Fruit fly (Drosophila melanogaster) whole organism, embryonic: Measurements from ENCODE around the gene Atu.

Experiments
- B-H2 ChIP-seq: fragments of 200-800 bp; sonication (Bioruptor generic); optimal IDR thresholded peaks from 2 replicates; lab custom pipeline; 2018; ENCODE audit warnings: missing biosample characterization, mild to moderate bottlenecking, missing genetic modification characterization
- Bdp1 ChIP-seq: fragments of 200-800 bp; sonication (Bioruptor generic); optimal IDR thresholded peaks from 3 replicates; lab custom pipeline; 2016; ENCODE audit warnings: missing biosample characterization, missing genetic modification characterization
- Bteb2 ChIP-seq: fragments of 200-800 bp; sonication (Bioruptor generic); optimal IDR thresholded peaks from 2 replicates; lab custom pipeline; 2016; ENCODE audit warnings: missing biosample characterization, missing genetic modification characterization
- CG10462 ChIP-seq: fragments of 200-800 bp; sonication (Bioruptor generic); optimal IDR thresholded peaks from 2 replicates; lab custom pipeline; 2016; ENCODE audit warnings: missing biosample characterization, missing genetic modification characterization
- CG11247 ChIP-seq: fragments of 200-800 bp; sonication (Bioruptor generic); IDR thresholded peaks from 2 replicates; pipeline ENCODE4 v1.3.6; 2022; ENCODE audit warnings: missing biosample characterization, missing genetic modification characterization
- CG12071 ChIP-seq: fragments of 200-800 bp; sonication (Bioruptor generic); optimal IDR thresholded peaks from 3 replicates; lab custom pipeline; 2018; ENCODE audit warnings: missing biosample characterization, mild to moderate bottlenecking, missing genetic modification characterization
- CG12299 ChIP-seq: fragments of 200-800 bp; sonication (Bioruptor generic); optimal IDR thresholded peaks from 2 replicates; lab custom pipeline; 2018; ENCODE audit warnings: missing biosample characterization, mild to moderate bottlenecking, missing genetic modification characterization
- CG12942 ChIP-seq: fragments of 200-800 bp; sonication (Bioruptor generic); optimal IDR thresholded peaks from 3 replicates; lab custom pipeline; 2016; ENCODE audit warnings: missing biosample characterization, missing genetic modification characterization
- CG13624 ChIP-seq: fragments of 200-800 bp; sonication (Bioruptor generic); optimal IDR thresholded peaks from 2 replicates; lab custom pipeline; 2016; ENCODE audit warnings: missing biosample characterization, missing genetic modification characterization
- CG14860 ChIP-seq: fragments of 200-800 bp; sonication (Bioruptor generic); IDR thresholded peaks from 3 replicates; pipeline ENCODE4 v1.3.6; 2022; ENCODE audit warnings: missing biosample characterization, missing genetic modification characterization; ENCODE audit not compliant: partially characterized antibody
- CG1529 ChIP-seq: fragments of 200-800 bp; sonication (Bioruptor generic); optimal IDR thresholded peaks from 3 replicates; lab custom pipeline; 2018; ENCODE audit warnings: missing biosample characterization, missing genetic modification characterization
- CG15479 ChIP-seq: fragments of 200-800 bp; sonication (Bioruptor generic); optimal IDR thresholded peaks from 3 replicates; lab custom pipeline; 2019; ENCODE audit warnings: missing biosample characterization, mild to moderate bottlenecking, missing genetic modification characterization, moderate library complexity
- CG15601 ChIP-seq: fragments of 200-800 bp; sonication (Bioruptor generic); optimal IDR thresholded peaks from 3 replicates; lab custom pipeline; 2019; ENCODE audit warnings: missing biosample characterization, mild to moderate bottlenecking, missing genetic modification characterization, moderate library complexity
- CG17912 ChIP-seq: fragments of 200-800 bp; sonication (Bioruptor generic); optimal IDR thresholded peaks from 2 replicates; lab custom pipeline; 2018; ENCODE audit warnings: missing biosample characterization, mild to moderate bottlenecking, missing genetic modification characterization
- CG18011 ChIP-seq: fragments of 200-800 bp; sonication (Bioruptor generic); optimal IDR thresholded peaks from 2 replicates; lab custom pipeline; 2017; ENCODE audit warnings: missing biosample characterization, missing genetic modification characterization, mild to moderate bottlenecking, moderate library complexity, missing genotype
- CG1832 ChIP-seq: fragments of 200-800 bp; sonication (Bioruptor generic); optimal IDR thresholded peaks from 2 replicates; lab custom pipeline; 2017; ENCODE audit warnings: missing biosample characterization, mild to moderate bottlenecking, missing genetic modification characterization, inconsistent platforms
- CG2116 ChIP-seq: fragments of 200-800 bp; sonication (Bioruptor generic); optimal IDR thresholded peaks from 3 replicates; lab custom pipeline; 2018; ENCODE audit warnings: missing biosample characterization, mild to moderate bottlenecking, missing genetic modification characterization
- CG42726 ChIP-seq: fragments of 200-800 bp; sonication (Bioruptor generic); IDR thresholded peaks from 2 replicates; pipeline ENCODE4 v1.3.6; 2022; ENCODE audit warnings: missing biosample characterization, missing genetic modification characterization; ENCODE audit not compliant: partially characterized antibody
- CG4328 ChIP-seq: fragments of 200-800 bp; sonication (Bioruptor generic); optimal IDR thresholded peaks from 3 replicates; lab custom pipeline; 2017; ENCODE audit warnings: missing biosample characterization, missing genetic modification reagents, missing genetic modification characterization
- CG4730 ChIP-seq: fragments of 200-800 bp; sonication (Bioruptor generic); IDR thresholded peaks from 2 replicates; pipeline ENCODE4 v1.3.6; 2022; ENCODE audit warnings: missing biosample characterization, missing genetic modification characterization
- CG4820 ChIP-seq: fragments of 200-800 bp; sonication (Bioruptor generic); optimal IDR thresholded peaks from 3 replicates; lab custom pipeline; 2016; ENCODE audit warnings: missing biosample characterization, missing genetic modification characterization
- CG8924 ChIP-seq: fragments of 200-800 bp; optimal IDR thresholded peaks from 3 replicates; lab custom pipeline; 2019; ENCODE audit warnings: missing biosample characterization, mild to moderate bottlenecking, missing genetic modification characterization, moderate library complexity
- CG9727 ChIP-seq: fragments of 200-800 bp; sonication (Bioruptor generic); optimal IDR thresholded peaks from 3 replicates; lab custom pipeline; 2017; ENCODE audit warnings: missing biosample characterization, mild to moderate bottlenecking, missing genetic modification characterization
- Camta ChIP-seq: fragments of 200-800 bp; sonication (Bioruptor generic); optimal IDR thresholded peaks from 2 replicates; lab custom pipeline; 2016; ENCODE audit warnings: missing biosample characterization, missing genetic modification characterization
- CkIIα-i1 ChIP-seq: fragments of 200-800 bp; sonication (Bioruptor generic); IDR thresholded peaks from 2 replicates; pipeline ENCODE4 v1.3.6; 2022; ENCODE audit warnings: missing biosample characterization, missing genetic modification characterization
- Deaf1 ChIP-seq: fragments of 200-800 bp; optimal IDR thresholded peaks from 3 replicates; lab custom pipeline; 2019; ENCODE audit warnings: missing biosample characterization, mild to moderate bottlenecking, missing genetic modification characterization, moderate library complexity
- ERR ChIP-seq: fragments of 200-800 bp; sonication (Bioruptor generic); optimal IDR thresholded peaks from 2 replicates; lab custom pipeline; 2016; ENCODE audit warnings: missing biosample characterization, missing genetic modification characterization
- Hr3 ChIP-seq: fragments of 200-800 bp; sonication (Bioruptor generic); optimal IDR thresholded peaks from 3 replicates; lab custom pipeline; 2016; ENCODE audit warnings: missing biosample characterization, missing genetic modification characterization
- Hsf ChIP-seq: fragments of 200-800 bp; sonication (Bioruptor generic); optimal IDR thresholded peaks from 3 replicates; lab custom pipeline; 2016; ENCODE audit warnings: missing biosample characterization, missing genetic modification characterization
- Mad ChIP-seq: fragments of 200-800 bp; sonication (Bioruptor generic); optimal IDR thresholded peaks from 2 replicates; lab custom pipeline; 2016; ENCODE audit warnings: missing biosample characterization, missing genetic modification characterization
- Nf-YB ChIP-seq: fragments of 200-800 bp; sonication (Bioruptor generic); optimal IDR thresholded peaks from 3 replicates; lab custom pipeline; 2019; ENCODE audit warnings: missing biosample characterization, mild to moderate bottlenecking, missing genetic modification characterization, moderate library complexity
- NfI ChIP-seq: fragments of 200-800 bp; sonication (Bioruptor generic); optimal IDR thresholded peaks from 3 replicates; lab custom pipeline; 2018; ENCODE audit warnings: missing biosample characterization, mild to moderate bottlenecking, missing genetic modification characterization, moderate library complexity
- PHDP ChIP-seq: fragments of 200-800 bp; sonication (Bioruptor generic); optimal IDR thresholded peaks from 3 replicates; lab custom pipeline; 2018; ENCODE audit warnings: missing biosample characterization, mild to moderate bottlenecking, missing genetic modification characterization, moderate library complexity
- Sox100B ChIP-seq: fragments of 200-800 bp; sonication (Bioruptor generic); optimal IDR thresholded peaks from 3 replicates; lab custom pipeline; 2018; ENCODE audit warnings: missing biosample characterization, mild to moderate bottlenecking, missing genetic modification characterization
- Spps ChIP-seq: fragments of 200-800 bp; sonication (Bioruptor generic); optimal IDR thresholded peaks from 2 replicates; lab custom pipeline; 2018; ENCODE audit warnings: missing biosample characterization, mild to moderate bottlenecking, missing genetic modification characterization
- Vsx1 ChIP-seq: fragments of 200-800 bp; sonication (Bioruptor generic); optimal IDR thresholded peaks from 2 replicates; lab custom pipeline; 2017; ENCODE audit warnings: missing biosample characterization, mild to moderate bottlenecking, missing genetic modification characterization, missing genetic modification reagents
- abd-A ChIP-seq: fragments of 200-800 bp; sonication (Bioruptor generic); optimal IDR thresholded peaks from 3 replicates; lab custom pipeline; 2019; ENCODE audit warnings: missing biosample characterization, mild to moderate bottlenecking, missing genetic modification characterization, moderate library complexity
- cato ChIP-seq: fragments of 200-800 bp; sonication (Bioruptor generic); optimal IDR thresholded peaks from 2 replicates; lab custom pipeline; 2016; ENCODE audit warnings: missing biosample characterization, missing genetic modification characterization, borderline replicate concordance
- crp ChIP-seq, 2 experiments: fragments of 200-800 bp; sonication (Bioruptor generic); optimal IDR thresholded peaks; 2 replicates in 1 of 2; 3 replicates in 1 of 2; lab custom pipeline; 2017; ENCODE audit warnings: missing biosample characterization in 2 of 2, missing genetic modification characterization in 2 of 2, mild to moderate bottlenecking in 1 of 2, moderate library complexity in 1 of 2
- fu2 ChIP-seq: fragments of 200-800 bp; sonication (Bioruptor generic); optimal IDR thresholded peaks from 2 replicates; lab custom pipeline; 2016; ENCODE audit warnings: missing biosample characterization, missing genetic modification characterization
- grn ChIP-seq: fragments of 200-800 bp; sonication (Bioruptor generic); optimal IDR thresholded peaks from 3 replicates; lab custom pipeline; 2017; ENCODE audit warnings: missing biosample characterization, missing genetic modification characterization
- hth ChIP-seq: fragments of >200 bp; optimal IDR thresholded peaks from 2 replicates; lab custom pipeline; 2017; ENCODE audit warnings: inconsistent platforms
- ind ChIP-seq: fragments of 200-800 bp; sonication (Bioruptor generic); optimal IDR thresholded peaks from 3 replicates; lab custom pipeline; 2016; ENCODE audit warnings: missing biosample characterization, missing genetic modification characterization
- kah ChIP-seq: fragments of 200-800 bp; sonication (Bioruptor generic); optimal IDR thresholded peaks from 2 replicates; lab custom pipeline; 2018; ENCODE audit warnings: missing biosample characterization, mild to moderate bottlenecking, missing genetic modification characterization
- nom ChIP-seq: fragments of 200-800 bp; sonication (Bioruptor generic); optimal IDR thresholded peaks from 2 replicates; lab custom pipeline; 2017; ENCODE audit warnings: missing biosample characterization, missing genetic modification characterization, mild to moderate bottlenecking, moderate library complexity, missing genetic modification reagents
- peb ChIP-seq: fragments of 200-800 bp; sonication (Bioruptor generic); IDR thresholded peaks from 2 replicates; pipeline ENCODE4 v1.3.6; 2022; ENCODE audit warnings: missing biosample characterization, missing genetic modification characterization
- pfk ChIP-seq: fragments of 200-800 bp; sonication (Bioruptor generic); optimal IDR thresholded peaks from 2 replicates; lab custom pipeline; 2018; ENCODE audit warnings: missing biosample characterization, mild to moderate bottlenecking, missing genetic modification characterization, moderate library complexity
- pum ChIP-seq: fragments of 200-800 bp; sonication (Bioruptor generic); optimal IDR thresholded peaks from 2 replicates; lab custom pipeline; 2016; ENCODE audit warnings: missing biosample characterization, missing genetic modification characterization
- vvl ChIP-seq: fragments of 200-800 bp; sonication (Bioruptor generic); IDR thresholded peaks from 2 replicates; pipeline ENCODE4 v1.3.6; 2022; ENCODE audit warnings: missing biosample characterization, missing genetic modification characterization
- zf30C ChIP-seq: fragments of 200-800 bp; sonication (Bioruptor generic); optimal IDR thresholded peaks from 3 replicates; lab custom pipeline; 2018; ENCODE audit warnings: missing biosample characterization, mild to moderate bottlenecking, missing genetic modification characterization

The Atu gene

dm6 chr3R:5622985-5623630 is 9.9 kb downstream of the Atu start (continued):
- peak; percentile 79 for TF ChIP-seq CG1529 (GFP tag; lab: Kevin White, UChicago)
- peak; percentile 86 for TF ChIP-seq CG12071 (GFP tag; lab: Kevin White, UChicago)
- peak; percentile 76 for TF ChIP-seq PHDP
- TF ChIP-seq CG8924 (tag; lab: Kevin White, UChicago): peak; percentile 89
- TF ChIP-seq Nf-YB (GFP tag; lab: Kevin White, UChicago): peak; percentile 63
- peak; percentile 64 for TF ChIP-seq Mad
- peak; percentile 72 for TF ChIP-seq Spps
- peak; percentile 81 for TF ChIP-seq CG12942 (GFP tag; lab: Kevin White, UChicago)
- TF ChIP-seq CkIIα-i1 (GFP tag; lab: Robert Waterston, UW): no peak
- peak; percentile 59 for TF ChIP-seq NfI (GFP tag; lab: Kevin White, UChicago)
- TF ChIP-seq ERR (GFP tag; lab: Kevin White, UChicago): peak; percentile 68
- TF ChIP-seq Vsx1 (GFP tag; lab: Kevin White, UChicago): peak; percentile 88
- peak; percentile 73 for TF ChIP-seq Hsf
- peak; percentile 54 for TF ChIP-seq cato (GFP tag; lab: Kevin White, UChicago)
- no peak for TF ChIP-seq CG11247 (GFP tag; lab: Robert Waterston, UW)
- TF ChIP-seq peb (GFP tag; lab: Robert Waterston, UW): no peak
- TF ChIP-seq Bdp1 (GFP tag; lab: Kevin White, UChicago): peak; percentile 65
- peak; percentile 64 to 88 for TF ChIP-seq crp (GFP tag; optimal IDR thresholded peaks at IDR 0.05; lab: Kevin White, UChicago)
- TF ChIP-seq CG17912 (GFP tag; lab: Kevin White, UChicago): peak; percentile 83
- TF ChIP-seq CG15601 (tag; lab: Kevin White, UChicago): peak; percentile 87
- peak; percentile 64 for TF ChIP-seq CG10462 (GFP tag; lab: Kevin White, UChicago)
- TF ChIP-seq CG15479 (GFP tag; lab: Kevin White, UChicago): peak; percentile 66
- peak; percentile 37 for TF ChIP-seq Deaf1
- no peak for TF ChIP-seq ind (GFP tag; lab: Kevin White, UChicago)
- TF ChIP-seq Hr3 (GFP tag; lab: Kevin White, UChicago): peak; percentile 10
- TF ChIP-seq grn: peak; percentile 70
- TF ChIP-seq B-H2 (GFP tag; lab: Kevin White, UChicago): peak; percentile 85
- no peak for TF ChIP-seq CG14860 (GFP tag; lab: Robert Waterston, UW)
- peak; percentile 28 for TF ChIP-seq pum
- peak; percentile 42 for TF ChIP-seq fu2 (GFP tag; lab: Kevin White, UChicago)
- peak; percentile 81 for TF ChIP-seq Sox100B (GFP tag; lab: Kevin White, UChicago)
- TF ChIP-seq abd-A: peak; percentile 95
- peak; percentile 89 for TF ChIP-seq CG4328 (GFP tag; lab: Kevin White, UChicago)
- peak; percentile 32 for TF ChIP-seq CG18011 (GFP tag; lab: Kevin White, UChicago)
- TF ChIP-seq CG13624 (GFP tag; lab: Kevin White, UChicago): peak; percentile 28
- TF ChIP-seq CG4730 (GFP tag; lab: Robert Waterston, UW): no peak
- TF ChIP-seq vvl (GFP tag; lab: Robert Waterston, UW): no peak
- TF ChIP-seq CG1832 (GFP tag; lab: Kevin White, UChicago): no peak
- peak; percentile 86 for TF ChIP-seq pfk (GFP tag; lab: Kevin White, UChicago)
- peak; percentile 54 for TF ChIP-seq Bteb2 (GFP tag; lab: Kevin White, UChicago)
- TF ChIP-seq CG2116 (GFP tag; lab: Kevin White, UChicago): peak; percentile 40
- TF ChIP-seq Camta (GFP tag; lab: Kevin White, UChicago): peak; percentile 79
- no peak for TF ChIP-seq hth (lab: Kevin White, UChicago)
- TF ChIP-seq CG4820: peak; percentile 37
- peak; percentile 44 for TF ChIP-seq zf30C
- peak; percentile 90 for TF ChIP-seq CG12299 (tag; lab: Kevin White, UChicago)
- peak; percentile 86 for TF ChIP-seq CG9727 (GFP tag; lab: Kevin White, UChicago)
- no peak for TF ChIP-seq CG42726
- peak; percentile 68 for TF ChIP-seq nom
- peak; percentile 63 for TF ChIP-seq kah (GFP tag; lab: Kevin White, UChicago)
